Worm (Caenorhabditis elegans) whole organism, early embryonic: Measurements from ENCODE around the gene lgc-11.

Source experiments
- B0310.2 ChIP-seq: sonication (generic microtip); optimal IDR thresholded peaks from 2 replicates; lab custom pipeline; 2016; ENCODE audit warnings: mild to moderate bottlenecking, missing genetic modification characterization, missing compliant biosample characterization
- aly-1 ChIP-seq: sonication (generic microtip); optimal IDR thresholded peaks from 2 replicates; lab custom pipeline; 2016; ENCODE audit warnings: missing genetic modification characterization, missing compliant biosample characterization
- ceh-36 ChIP-seq: sonication (generic microtip); optimal IDR thresholded peaks from 2 replicates; lab custom pipeline; 2016; ENCODE audit warnings: missing genetic modification characterization, inconsistent platforms, missing compliant biosample characterization
- ets-7 ChIP-seq: sonication (generic microtip); optimal IDR thresholded peaks from 2 replicates; lab custom pipeline; 2016; ENCODE audit warnings: missing genotype, missing genetic modification characterization, missing compliant biosample characterization
- flt-1 ChIP-seq: fragments of 200-800 bp; sonication (Bioruptor generic); IDR thresholded peaks from 2 replicates; pipeline ENCODE4 v1.3.6; 2022; ENCODE audit warnings: missing genetic modification characterization, missing compliant biosample characterization
- hmbx-1 ChIP-seq: sonication (generic microtip); optimal IDR thresholded peaks from 2 replicates; lab custom pipeline; 2016; ENCODE audit warnings: mild to moderate bottlenecking, missing genetic modification characterization, missing compliant biosample characterization
- hnd-1 ChIP-seq: sonication (generic microtip); optimal IDR thresholded peaks from 2 replicates; lab custom pipeline; 2016; ENCODE audit warnings: missing genetic modification characterization, missing compliant biosample characterization
- sea-1 ChIP-seq: fragments of 200-800 bp; sonication (Bioruptor generic); conservative IDR thresholded peaks from 2 replicates; pipeline ENCODE4 v1.3.6; 2022; ENCODE audit warnings: missing genetic modification characterization, missing compliant biosample characterization

DNA sequence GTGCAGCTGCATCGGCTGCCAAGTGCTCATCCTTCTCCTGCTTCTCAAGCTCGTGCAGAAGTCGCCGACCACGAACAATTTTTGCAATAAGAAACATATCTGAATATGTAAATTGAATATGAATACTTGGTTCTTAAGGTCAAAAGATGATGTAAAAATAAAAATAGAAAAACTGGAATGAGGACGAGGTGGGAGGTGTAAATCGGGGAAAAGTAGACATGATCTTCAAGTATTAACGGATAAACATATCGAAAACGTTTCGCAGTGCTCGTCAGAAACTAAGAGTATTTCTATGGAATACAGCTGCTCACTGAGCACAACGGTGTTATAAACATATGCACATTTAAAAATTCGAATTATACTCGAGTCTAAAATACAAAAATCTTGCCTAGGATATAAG lies 33.6 kb upstream of the lgc-11 start, which contains the start of gene glb-16:
- TF ChIP-seq hnd-1 (tag; lab: Kevin White, UChicago) (no peak), ceh-36 (tag; lab: Kevin White, UChicago) (no peak), flt-1 (GFP tag; lab: Robert Waterston, UW) (no peak), ets-7 (tag; lab: Kevin White, UChicago) (no peak), B0310.2 (no peak), hmbx-1 (tag; lab: Kevin White, UChicago) (no peak), aly-1 (tag; lab: Kevin White, UChicago) (no peak), sea-1 (no peak)
